Fruit fly (Drosophila melanogaster): Measurements from ENCODE around the gene CG9330.

CG9330 gene

DNA sequence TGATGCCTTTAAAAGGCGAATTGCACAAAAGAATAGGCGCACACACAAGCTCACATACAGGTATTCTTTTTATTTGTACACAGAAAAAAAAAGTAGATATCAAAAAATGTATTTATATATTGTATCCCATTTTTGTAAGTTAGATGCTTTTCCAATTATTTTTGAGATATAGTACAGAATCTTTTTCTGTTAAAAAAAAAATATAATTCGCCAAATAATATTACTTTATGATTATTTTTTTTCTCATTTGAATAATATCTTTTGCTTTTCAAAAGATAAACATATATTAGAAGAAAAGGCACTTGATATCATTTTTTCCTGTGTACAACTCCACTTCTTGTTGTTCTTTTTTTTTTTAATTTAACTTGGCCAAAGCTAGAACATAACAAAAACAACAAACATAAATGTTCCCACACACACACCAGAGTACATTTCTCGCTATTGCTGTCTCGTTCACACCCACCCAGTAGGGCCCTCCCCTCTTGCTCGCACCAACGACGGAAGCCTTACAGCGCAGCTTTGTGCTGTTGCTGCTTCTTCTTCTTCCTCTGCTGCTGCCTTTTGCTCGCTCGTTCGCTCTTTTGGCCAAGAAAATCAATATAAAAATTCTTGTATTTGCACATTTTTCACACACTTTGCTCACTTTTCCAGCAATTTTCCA, 48.9 kb downstream of the CG9330 start (continued):
- TF ChIP-seq CG13624 (GFP tag; optimal IDR thresholded peaks at IDR 0.05) (no peak), dan (GFP tag; IDR thresholded peaks at IDR 0.05) (no peak), Xrp1 (GFP tag; IDR thresholded peaks at IDR 0.05) (peak; percentile 83), CG18476 (GFP tag; optimal IDR thresholded peaks at IDR 0.05) (peak; percentile 35), CkIIα-i1 (GFP tag; IDR thresholded peaks at IDR 0.05) (no peak), CG3847 (GFP tag; IDR thresholded peaks at IDR 0.05) (peak; percentile 58; the same call in 1 of the 2 replicates), slou (GFP tag; optimal IDR thresholded peaks at IDR 0.05) (peak; percentile 70), gt (GFP tag; IDR thresholded peaks at IDR 0.05) (no peak), CG9727 (GFP tag; optimal IDR thresholded peaks at IDR 0.05) (peak; percentile 84), PHDP (tag; optimal IDR thresholded peaks at IDR 0.05) (peak; percentile 87), Opbp (GFP tag; IDR thresholded peaks at IDR 0.05; ENCODE audit: partially characterized antibody) (no peak), tio (GFP tag; optimal IDR thresholded peaks at IDR 0.05) (peak; percentile 40), psq (GFP tag; optimal IDR thresholded peaks at IDR 0.05) (peak; percentile 85), Fer1 (GFP tag; optimal IDR thresholded peaks at IDR 0.05) (peak; percentile 57), CG4854 (GFP tag; optimal IDR thresholded peaks at IDR 0.05) (no peak), CG18764 (GFP tag; optimal IDR thresholded peaks at IDR 0.05) (peak; percentile 61), tx (GFP tag; optimal IDR thresholded peaks at IDR 0.05) (no peak), tna (GFP tag; IDR thresholded peaks at IDR 0.05; ENCODE audit: partially characterized antibody) (no peak), CG3163 (GFP tag; optimal IDR thresholded peaks at IDR 0.05) (no peak), maf-S (GFP tag; optimal IDR thresholded peaks at IDR 0.05) (no peak)

DNA sequence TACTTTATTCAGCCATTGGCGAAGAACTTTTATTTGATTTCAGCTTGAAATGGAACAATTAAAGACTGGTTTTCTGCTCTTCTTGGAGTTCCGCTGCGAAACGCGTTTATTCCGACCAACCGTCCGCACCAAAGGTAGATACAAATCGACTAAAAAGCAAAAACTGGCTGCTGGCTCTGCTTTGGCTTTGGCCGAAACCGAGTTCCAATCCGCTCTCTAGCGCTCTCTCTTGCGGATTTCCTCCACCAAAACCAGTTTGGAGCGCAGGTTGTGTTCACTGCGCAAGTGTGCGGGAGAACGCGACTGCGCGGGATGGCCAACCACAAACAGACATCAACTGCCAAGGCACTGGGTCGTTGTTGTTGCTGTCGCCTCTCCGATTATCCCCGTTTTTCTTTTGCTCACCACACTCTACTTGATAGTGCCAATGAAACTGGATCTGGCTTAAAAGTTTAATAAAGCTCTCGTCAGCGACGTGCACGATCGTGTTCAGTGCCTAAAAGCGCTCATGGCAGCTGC, 49.5 kb downstream of the CG9330 start, which contains the start of gene wnd:
Gene wnd (minus strand): TSS at position 306 of the 519 bp plus-strand sequence.
- TF ChIP-seq mirr (GFP tag; optimal IDR thresholded peaks at IDR 0.05), result peak; percentile 14
- no peak for TF ChIP-seq Dip3 (GFP tag; optimal IDR thresholded peaks at IDR 0.05)
- TF ChIP-seq Lim3 (GFP tag; IDR thresholded peaks at IDR 0.05), result no peak
- peak; percentile 7 for TF ChIP-seq run (tag; optimal IDR thresholded peaks at IDR 0.05)
- peak; percentile 46; the same call in 1 of the 3 replicates for TF ChIP-seq ci (GFP tag; IDR thresholded peaks at IDR 0.05)
- TF ChIP-seq CG14667 (GFP tag; IDR thresholded peaks at IDR 0.05), result no peak
- no peak for TF ChIP-seq CG12219 (GFP tag; optimal IDR thresholded peaks at IDR 0.05)
- peak; percentile 41; the same call in 1 of the 2 replicates for TF ChIP-seq hbn (GFP tag; IDR thresholded peaks at IDR 0.05; ENCODE audit: partially characterized antibody)
- no peak for TF ChIP-seq CG9876 (GFP tag; optimal IDR thresholded peaks at IDR 0.05)
- TF ChIP-seq CG2712 (tag; optimal IDR thresholded peaks at IDR 0.05), result peak; percentile 1
- peak; percentile 74 for TF ChIP-seq Nf-YC (tag; optimal IDR thresholded peaks at IDR 0.05)
- no peak for TF ChIP-seq zfh1 (GFP tag; IDR thresholded peaks at IDR 0.05)
- no peak for TF ChIP-seq HLH4C (GFP tag; IDR thresholded peaks at IDR 0.05; ENCODE audit: partially characterized antibody)
- TF ChIP-seq CG4282 (GFP tag; optimal IDR thresholded peaks at IDR 0.05), result no peak
- TF ChIP-seq D19B (GFP tag; optimal IDR thresholded peaks at IDR 0.05), result no peak
- peak; percentile 14 for TF ChIP-seq sqz (GFP tag; optimal IDR thresholded peaks at IDR 0.05)
- TF ChIP-seq onecut (GFP tag; IDR thresholded peaks at IDR 0.05), result peak; percentile 83; the same call in 1 of the 2 replicates
- no peak for TF ChIP-seq CG6689 (GFP tag; IDR thresholded peaks at IDR 0.05)
- no peak for TF ChIP-seq CG9215 (GFP tag; IDR thresholded peaks at IDR 0.05)
- peak in 1 of 2 experiments; percentile 28 for TF ChIP-seq insv (GFP tag; optimal IDR thresholded peaks at IDR 0.05)
- no peak for TF ChIP-seq inv (GFP tag; IDR thresholded peaks at IDR 0.05; ENCODE audit: partially characterized antibody)
- TF ChIP-seq ewg (GFP tag; optimal IDR thresholded peaks at IDR 0.05), result peak; percentile 99
- TF ChIP-seq CG10959 (GFP tag; IDR thresholded peaks at IDR 0.05), result no peak
- TF ChIP-seq CG7963 (GFP tag; IDR thresholded peaks at IDR 0.05; ENCODE audit: partially characterized antibody), result no peak
- TF ChIP-seq pfk (GFP tag; optimal IDR thresholded peaks at IDR 0.05), result no peak
- TF ChIP-seq CG12236 (GFP tag; optimal IDR thresholded peaks at IDR 0.05), result no peak
- peak; percentile 17; the same call in 1 of the 2 replicates for TF ChIP-seq CG16779 (GFP tag; IDR thresholded peaks at IDR 0.05)
- TF ChIP-seq Trl (optimal IDR thresholded peaks at IDR 0.05), result peak; percentile 86 to 88
- TF ChIP-seq Trl (GFP tag; optimal IDR thresholded peaks at IDR 0.05), result peak; percentile 13
- no peak for TF ChIP-seq esg (GFP tag; conservative IDR thresholded peaks at IDR 0.05)
- peak; percentile 21 for TF ChIP-seq Deaf1 (tag; optimal IDR thresholded peaks at IDR 0.05)
